Worm (Caenorhabditis elegans): ENCODE results near the gene F28F8.7.

F28F8.7 gene

DNA sequence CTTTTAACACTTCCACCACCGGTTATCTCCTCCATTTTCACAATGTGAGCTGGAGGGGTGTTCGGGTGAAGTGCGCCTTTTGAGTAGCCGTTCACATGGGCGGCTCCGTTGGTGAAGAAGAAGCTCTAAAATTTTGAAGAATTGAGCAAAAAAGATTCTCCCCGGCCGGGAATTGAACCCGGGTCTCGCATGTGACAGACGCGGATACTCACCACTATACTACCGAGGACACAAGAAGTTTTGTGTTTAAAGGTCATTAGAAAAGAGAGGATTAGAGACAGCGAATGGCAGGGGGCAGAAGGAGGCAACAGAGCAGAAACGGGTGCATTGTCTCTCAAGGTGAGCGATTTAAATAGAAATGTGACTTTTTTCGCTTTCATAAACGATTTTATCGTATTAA is 38.8 kb downstream of the F28F8.7 start:
- TF ChIP-seq nhr-23 (tag; optimal IDR thresholded peaks at IDR 0.05) (no peak), zag-1 (tag; optimal IDR thresholded peaks at IDR 0.05) (no peak), sma-9 (GFP tag; optimal IDR thresholded peaks at IDR 0.05) (peak; percentile 57), sma-9 (tag; optimal IDR thresholded peaks at IDR 0.05) (no peak), gmeb-1 (tag; optimal IDR thresholded peaks at IDR 0.05) (peak; percentile 56), nhr-237 (tag; optimal IDR thresholded peaks at IDR 0.05) (no peak), nhr-25 (tag; optimal IDR thresholded peaks at IDR 0.05) (no peak), nhr-10 (tag; optimal IDR thresholded peaks at IDR 0.05) (no peak), lin-13 (GFP tag; optimal IDR thresholded peaks at IDR 0.05) (peak; percentile 59), blmp-1 (tag; optimal IDR thresholded peaks at IDR 0.05; ENCODE audit: insufficient read depth) (no peak), C34F6.9 (tag; optimal IDR thresholded peaks at IDR 0.05) (peak; percentile 25), Y55F3AM.14 (GFP tag; optimal IDR thresholded peaks at IDR 0.05) (peak; percentile 33), lsy-2 (tag; optimal IDR thresholded peaks at IDR 0.05) (peak; percentile 39 to 44), unc-55 (GFP tag; optimal IDR thresholded peaks at IDR 0.05) (peak; percentile 13), sma-3 (GFP tag; optimal IDR thresholded peaks at IDR 0.05) (peak; percentile 5), nhr-129 (tag; optimal IDR thresholded peaks at IDR 0.05) (peak; percentile 58), fos-1 (tag; optimal IDR thresholded peaks at IDR 0.05) (peak; percentile 23)

- TF ChIP-seq ztf-4 (tag; optimal IDR thresholded peaks at IDR 0.05), result no peak
- no peak for TF ChIP-seq mab-5 (tag; optimal IDR thresholded peaks at IDR 0.05)
- TF ChIP-seq unc-55 (GFP tag; optimal IDR thresholded peaks at IDR 0.05), result no peak
- no peak for TF ChIP-seq sma-3 (GFP tag; optimal IDR thresholded peaks at IDR 0.05)
- TF ChIP-seq alr-1 (tag; optimal IDR thresholded peaks at IDR 0.05), result no peak
- no peak for TF ChIP-seq nhr-23 (tag; optimal IDR thresholded peaks at IDR 0.05)
Observed at ce11 chrV:15550408-15550807, 40.0 kb downstream of the F28F8.7 start.

- TF ChIP-seq lin-13 (GFP tag; optimal IDR thresholded peaks at IDR 0.05) (no peak), F13H6.1 (tag; optimal IDR thresholded peaks at IDR 0.05) (no peak), sma-9 (GFP tag; optimal IDR thresholded peaks at IDR 0.05) (no peak), sma-9 (tag; optimal IDR thresholded peaks at IDR 0.05) (no peak), nhr-77 (tag; optimal IDR thresholded peaks at IDR 0.05) (no peak), mdl-1 (tag; optimal IDR thresholded peaks at IDR 0.05) (no peak), unc-55 (GFP tag; optimal IDR thresholded peaks at IDR 0.05) (no peak), nhr-23 (tag; optimal IDR thresholded peaks at IDR 0.05) (no peak), peb-1 (tag; optimal IDR thresholded peaks at IDR 0.05) (no peak), mab-5 (tag; optimal IDR thresholded peaks at IDR 0.05) (no peak), aly-2 (tag; optimal IDR thresholded peaks at IDR 0.05) (no peak), nhr-129 (tag; optimal IDR thresholded peaks at IDR 0.05) (no peak), zag-1 (tag; optimal IDR thresholded peaks at IDR 0.05) (no peak), ztf-1 (GFP tag; conservative IDR thresholded peaks at IDR 0.05) (no peak), nhr-6 (tag; optimal IDR thresholded peaks at IDR 0.05) (no peak), skn-1 (tag; optimal IDR thresholded peaks at IDR 0.05) (no peak), elt-1 (tag; optimal IDR thresholded peaks at IDR 0.05) (no peak)
Observed at ce11 chrV:15547727-15548126, 42.7 kb downstream of the F28F8.7 start.

ce11 chrV:15544898-15545297 is 45.5 kb downstream of the F28F8.7 start, which contains the start of gene glb-14:
TSS of gene glb-14 (minus strand) at chrV:15544994.
- no peak for TF ChIP-seq nhr-10 (tag; optimal IDR thresholded peaks at IDR 0.05)
- TF ChIP-seq lsy-2 (tag; optimal IDR thresholded peaks at IDR 0.05), result no peak
- TF ChIP-seq nhr-23 (tag; optimal IDR thresholded peaks at IDR 0.05), result no peak
- TF ChIP-seq unc-62 (GFP tag; optimal IDR thresholded peaks at IDR 0.05), result no peak
- TF ChIP-seq egl-27 (tag; optimal IDR thresholded peaks at IDR 0.05), result no peak
- TF ChIP-seq mab-5 (tag; optimal IDR thresholded peaks at IDR 0.05), result no peak
- no peak for TF ChIP-seq ztf-11 (tag; optimal IDR thresholded peaks at IDR 0.05)
- TF ChIP-seq nhr-11 (tag; optimal IDR thresholded peaks at IDR 0.05), result no peak
- TF ChIP-seq unc-39 (tag; optimal IDR thresholded peaks at IDR 0.05), result no peak
- TF ChIP-seq elt-3 (tag; optimal IDR thresholded peaks at IDR 0.05), result no peak
- no peak for TF ChIP-seq blmp-1 (tag; optimal IDR thresholded peaks at IDR 0.05; ENCODE audit: insufficient read depth)
- TF ChIP-seq C34F6.9 (tag; optimal IDR thresholded peaks at IDR 0.05), result no peak
- no peak for TF ChIP-seq gmeb-1 (tag; optimal IDR thresholded peaks at IDR 0.05)
- TF ChIP-seq sma-9 (GFP tag; optimal IDR thresholded peaks at IDR 0.05), result no peak
- TF ChIP-seq sma-9 (tag; optimal IDR thresholded peaks at IDR 0.05), result no peak
- TF ChIP-seq ZK546.5 (tag; optimal IDR thresholded peaks at IDR 0.05), result no peak
- no peak for TF ChIP-seq fos-1 (tag; optimal IDR thresholded peaks at IDR 0.05)

Data from whole organism, L2 larva.